Worm (Caenorhabditis elegans): ENCODE results near the gene ZK353.9.

Gene ZK353.9

DNA sequence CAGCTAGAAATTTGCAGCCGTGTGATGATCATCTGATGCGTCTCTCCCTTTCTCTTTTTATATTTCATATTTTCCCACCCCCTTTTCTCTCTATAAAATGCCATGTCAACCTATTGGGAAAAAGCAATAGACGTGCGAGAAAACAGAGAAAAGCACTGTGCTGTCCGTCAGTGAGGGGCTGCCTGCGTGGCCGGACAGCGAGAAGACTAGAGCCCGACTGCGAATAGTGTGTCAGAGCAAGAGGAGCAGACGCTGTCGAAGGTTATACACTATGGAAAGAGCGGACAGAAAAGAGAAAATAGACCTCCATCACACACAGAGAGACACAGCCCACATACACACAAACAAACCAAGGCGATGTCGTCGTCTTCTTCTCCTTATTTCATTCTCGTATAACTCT, 15.8 kb downstream of the ZK353.9 start (continued):
- TF ChIP-seq nhr-42 (GFP tag; IDR thresholded peaks at IDR 0.05) (0 out of 2 replicates have a peak, but pooled peaks have one; percentile 12), madf-5 (GFP tag; IDR thresholded peaks at IDR 0.05) (no peak), tra-1 (GFP tag; IDR thresholded peaks at IDR 0.05) (no peak), nhr-28 (tag; optimal IDR thresholded peaks at IDR 0.05) (peak; percentile 87), lin-29 (GFP tag; IDR thresholded peaks at IDR 0.05) (no peak), ZK546.5 (tag; optimal IDR thresholded peaks at IDR 0.05) (no peak), lin-39 (tag; optimal IDR thresholded peaks at IDR 0.05) (no peak), mep-1 (tag; optimal IDR thresholded peaks at IDR 0.05) (peak; percentile 77), nhr-102 (tag; optimal IDR thresholded peaks at IDR 0.05) (peak; percentile 66), rbr-2 (tag; optimal IDR thresholded peaks at IDR 0.05) (peak; percentile 77), aha-1 (tag) (peak; percentile 97), dmd-8 (GFP tag; IDR thresholded peaks at IDR 0.05) (no peak), hlh-11 (tag; optimal IDR thresholded peaks at IDR 0.05) (peak; percentile 89), unc-39 (tag; optimal IDR thresholded peaks at IDR 0.05) (no peak), F49E8.2 (tag; optimal IDR thresholded peaks at IDR 0.05; ENCODE audit: borderline replicate concordance) (no peak), php-3 (GFP tag; IDR thresholded peaks at IDR 0.05) (0 out of 2 replicates have a peak, but pooled peaks have one; percentile 6), nhr-6 (tag; optimal IDR thresholded peaks at IDR 0.05) (peak; percentile 40), unc-62 (GFP tag; optimal IDR thresholded peaks at IDR 0.05 in 1 of 2) (peak in 1 of 2 experiments; percentile 97), unc-62 (tag; optimal IDR thresholded peaks at IDR 0.05) (no peak), set-16 (GFP tag; IDR thresholded peaks at IDR 0.05) (peak; percentile 42; the same call in 1 of the 2 replicates), mdt-29 (GFP tag; IDR thresholded peaks at IDR 0.05) (0 out of 2 replicates have a peak, but pooled peaks have one; percentile 42), Y105C5A.15 (GFP tag; IDR thresholded peaks at IDR 0.05) (no peak), spr-3 (GFP tag; optimal IDR thresholded peaks at IDR 0.05) (no peak), ceh-82 (tag; optimal IDR thresholded peaks at IDR 0.05) (no peak), ceh-62 (tag; optimal IDR thresholded peaks at IDR 0.05) (no peak), ztf-7 (tag; optimal IDR thresholded peaks at IDR 0.05) (no peak), mxl-3 (GFP tag; optimal IDR thresholded peaks at IDR 0.05) (peak; percentile 69), R02D3.7 (tag; optimal IDR thresholded peaks at IDR 0.05) (no peak), F44E2.7 (GFP tag; IDR thresholded peaks at IDR 0.05) (no peak), fos-1 (tag; optimal IDR thresholded peaks at IDR 0.05) (no peak), T20F7.1 (GFP tag; optimal IDR thresholded peaks at IDR 0.05) (peak; percentile 82), fkh-10 (GFP tag; optimal IDR thresholded peaks at IDR 0.05) (no peak)

DNA sequence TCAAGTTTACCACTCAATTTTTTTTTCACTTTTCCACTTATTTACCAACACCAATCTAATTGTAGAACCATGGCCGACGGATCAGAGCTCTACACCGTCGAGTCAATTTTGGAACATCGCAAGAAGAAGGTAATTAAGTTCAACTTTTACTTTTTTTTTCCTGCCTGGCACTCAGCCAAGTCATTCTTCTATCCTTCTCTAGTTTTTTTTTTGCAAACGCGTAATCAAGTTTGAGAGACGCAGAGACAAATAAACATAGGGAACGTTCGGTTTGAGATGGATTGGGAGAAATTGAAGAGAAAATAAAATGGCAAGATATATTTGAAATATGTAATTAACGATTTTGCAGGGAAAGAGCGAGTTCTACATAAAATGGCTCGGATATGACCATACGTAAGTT, 17.0 kb downstream of the ZK353.9 start, which contains the start of gene cec-1:
TSS of gene cec-1 (plus strand) at position 63 of the 400 bp plus-strand sequence.
- TF ChIP-seq nhr-28 (tag; optimal IDR thresholded peaks at IDR 0.05) (peak; percentile 30), lin-29 (GFP tag; IDR thresholded peaks at IDR 0.05) (no peak), mes-2 (tag; optimal IDR thresholded peaks at IDR 0.05; ENCODE audit: poor library complexity, severe bottlenecking) (peak; percentile 12), lsy-2 (tag; optimal IDR thresholded peaks at IDR 0.05) (peak in 1 of 2 experiments; percentile 52), ces-1 (GFP tag; optimal IDR thresholded peaks at IDR 0.05) (peak; percentile 57), spr-1 (tag; optimal IDR thresholded peaks at IDR 0.05) (no peak), dmd-8 (GFP tag; IDR thresholded peaks at IDR 0.05) (no peak), daf-8 (GFP tag; IDR thresholded peaks at IDR 0.05) (no peak), dve-1 (tag; optimal IDR thresholded peaks at IDR 0.05; ENCODE audit: insufficient read depth) (peak; percentile 44), mep-1 (tag; optimal IDR thresholded peaks at IDR 0.05) (peak; percentile 10), hlh-11 (tag; optimal IDR thresholded peaks at IDR 0.05) (peak; percentile 8)

DNA sequence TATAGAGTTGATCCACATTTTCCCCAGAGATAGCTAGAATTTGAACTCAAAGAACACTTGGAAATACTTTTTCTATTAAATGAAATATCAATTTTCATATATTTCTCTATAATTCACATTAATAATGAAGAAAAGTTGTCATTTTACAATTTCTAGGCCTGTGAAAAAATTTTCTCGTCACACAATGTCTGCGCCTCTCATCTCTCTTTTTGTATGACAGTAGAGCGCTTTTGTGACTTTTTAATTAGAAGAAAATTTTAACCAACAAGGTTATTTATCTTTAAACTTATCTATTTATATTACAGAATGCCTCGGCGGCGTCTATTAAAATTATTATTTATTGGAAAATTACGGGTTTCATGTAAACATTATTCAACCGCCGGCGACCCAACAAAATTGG, 19.7 kb downstream of the ZK353.9 start, which contains the start of gene ZK1236.1:
TSS of gene ZK1236.1 (plus strand) at position 263 of the 400 bp plus-strand sequence.
- TF ChIP-seq nhr-77 (tag; optimal IDR thresholded peaks at IDR 0.05) (no peak), F44E2.7 (GFP tag; IDR thresholded peaks at IDR 0.05) (no peak), lsy-2 (tag; optimal IDR thresholded peaks at IDR 0.05) (peak in 1 of 2 experiments; percentile 35), ces-1 (GFP tag; optimal IDR thresholded peaks at IDR 0.05) (no peak), dmd-6 (GFP tag; IDR thresholded peaks at IDR 0.05) (no peak), pha-4 (GFP tag; IDR thresholded peaks at IDR 0.05) (no peak), pha-4 (tag; optimal IDR thresholded peaks at IDR 0.05) (no peak), nhr-10 (tag; optimal IDR thresholded peaks at IDR 0.05) (no peak), lin-38 (GFP tag; IDR thresholded peaks at IDR 0.05) (peak; percentile 67), ceh-44 (GFP tag; IDR thresholded peaks at IDR 0.05) (no peak), daf-16 (GFP tag; optimal IDR thresholded peaks at IDR 0.05) (no peak), daf-16 (tag; optimal IDR thresholded peaks at IDR 0.05) (peak; percentile 24), D1046.2 (GFP tag; IDR thresholded peaks at IDR 0.05) (no peak), mes-2 (tag; optimal IDR thresholded peaks at IDR 0.05; ENCODE audit: poor library complexity, severe bottlenecking) (peak; percentile 19), Y48G9A.11 (GFP tag; IDR thresholded peaks at IDR 0.05) (peak; percentile 59; the same call in 1 of the 2 replicates), arid-1 (GFP tag; conservative IDR thresholded peaks at IDR 0.05) (no peak), nhr-28 (tag; optimal IDR thresholded peaks at IDR 0.05) (no peak), ZK546.5 (tag; optimal IDR thresholded peaks at IDR 0.05) (no peak), mdt-29 (GFP tag; IDR thresholded peaks at IDR 0.05) (no peak)
